Worm (Caenorhabditis elegans): Measurements from ENCODE around the gene ZK1098.6.

Gene ZK1098.6

DNA sequence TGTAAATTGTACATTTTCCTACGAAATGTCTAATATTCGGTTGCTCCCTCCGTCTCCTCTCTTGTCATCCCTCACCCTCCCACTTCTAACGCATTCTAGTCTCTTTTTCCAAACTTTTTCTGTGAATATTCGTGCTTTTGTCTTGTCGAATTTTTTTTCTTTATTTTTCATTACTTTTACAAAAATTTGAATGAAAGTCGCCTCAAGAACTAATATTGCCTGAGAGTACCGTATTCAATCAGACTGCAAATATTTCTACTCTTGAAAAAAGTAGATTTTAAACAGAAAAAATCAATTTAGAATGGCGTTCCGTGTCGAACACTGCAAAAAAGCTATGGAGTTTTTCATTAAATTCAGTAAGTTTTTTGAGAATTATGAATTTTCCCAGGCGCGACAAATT, 29.3 kb downstream of the ZK1098.6 start, which contains the start of gene ZK1098.11:
Gene ZK1098.11, plus strand, starts transcription at position 301 of the 400 bp plus-strand sequence.
- no peak for TF ChIP-seq ceh-6 (GFP tag; optimal IDR thresholded peaks at IDR 0.05)
- no peak for TF ChIP-seq sox-4 (tag; optimal IDR thresholded peaks at IDR 0.05)
- TF ChIP-seq hlh-13 (GFP tag; optimal IDR thresholded peaks at IDR 0.05) = no peak
- TF ChIP-seq pha-2 (tag; optimal IDR thresholded peaks at IDR 0.05) = no peak
- TF ChIP-seq Y22D7AL.16 (tag; optimal IDR thresholded peaks at IDR 0.05) = no peak
- TF ChIP-seq ttx-3 (tag; optimal IDR thresholded peaks at IDR 0.05) = no peak

DNA sequence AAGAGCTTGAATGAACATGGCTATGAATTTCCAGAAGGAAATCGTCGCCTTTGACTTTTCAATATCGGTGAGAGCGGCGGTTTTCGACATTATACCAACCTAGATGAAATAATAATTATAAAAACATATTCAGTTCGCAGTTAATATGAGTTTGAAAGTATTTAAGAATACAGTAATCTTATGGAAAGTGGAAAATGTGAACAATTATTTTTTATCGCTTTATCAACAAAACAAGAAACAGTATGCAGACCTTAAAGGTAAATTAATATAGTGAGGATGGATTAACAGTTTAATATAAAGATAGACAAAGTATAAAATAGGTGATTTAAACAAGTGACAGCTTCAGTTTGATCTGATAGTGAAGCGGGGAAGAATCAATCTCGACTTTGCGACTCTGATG, 31.5 kb downstream of the ZK1098.6 start, which contains the start of gene C48B4.6:
Gene C48B4.6, minus strand, starts transcription at position 101 of the 400 bp plus-strand sequence.
- no peak for TF ChIP-seq pha-4 (tag; optimal IDR thresholded peaks at IDR 0.05)
- no peak for TF ChIP-seq fax-1 (tag; optimal IDR thresholded peaks at IDR 0.05)
- no peak for TF ChIP-seq pag-3 (tag; optimal IDR thresholded peaks at IDR 0.05; ENCODE audit: borderline replicate concordance)
- no peak for TF ChIP-seq ceh-14 (tag; optimal IDR thresholded peaks at IDR 0.05)
- no peak for TF ChIP-seq rnt-1 (tag; optimal IDR thresholded peaks at IDR 0.05)
- TF ChIP-seq mec-3 (tag; optimal IDR thresholded peaks at IDR 0.05; ENCODE audit: borderline replicate concordance) = no peak
- TF ChIP-seq nhr-232 (tag; optimal IDR thresholded peaks at IDR 0.05) = no peak
- no peak for TF ChIP-seq ceh-48 (tag; optimal IDR thresholded peaks at IDR 0.05)
- TF ChIP-seq sox-4 (tag; optimal IDR thresholded peaks at IDR 0.05) = no peak
- TF ChIP-seq unc-3 (GFP tag; conservative IDR thresholded peaks at IDR 0.05) = no peak
- no peak for TF ChIP-seq unc-3 (tag; optimal IDR thresholded peaks at IDR 0.05)
- no peak for TF ChIP-seq T23F11.4 (GFP tag; optimal IDR thresholded peaks at IDR 0.05)

DNA sequence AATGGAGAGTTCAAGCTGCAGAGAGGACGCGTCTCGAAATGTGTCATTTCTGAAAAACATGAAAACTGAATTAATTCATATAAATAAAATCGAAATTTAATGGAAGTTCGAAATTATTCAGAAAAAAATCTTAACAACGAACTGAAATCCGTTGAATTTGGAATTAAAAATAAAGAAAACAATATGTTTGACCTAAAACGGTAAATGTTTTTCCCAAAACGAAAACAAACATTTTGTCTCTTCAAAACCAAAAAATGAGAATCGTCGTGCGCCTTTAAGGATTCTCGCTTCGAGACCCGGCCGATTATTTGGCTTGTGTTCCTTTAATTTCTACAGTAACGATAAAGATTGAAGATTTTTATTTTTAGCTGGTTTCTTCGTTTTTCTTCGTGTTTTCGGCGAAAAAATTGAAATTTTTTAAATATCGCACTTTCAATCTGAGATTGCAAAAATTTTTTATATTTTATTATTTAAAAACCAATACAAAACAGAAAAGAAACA, 32.5 kb downstream of the ZK1098.6 start, which contains the start of gene C48B4.7:
Gene C48B4.7, minus strand, starts transcription at position 51 of the 501 bp plus-strand sequence.
- TF ChIP-seq K02D7.2 (tag; optimal IDR thresholded peaks at IDR 0.05) (no peak), rnt-1 (tag; optimal IDR thresholded peaks at IDR 0.05) (no peak), che-1 (tag; optimal IDR thresholded peaks at IDR 0.05) (no peak), ceh-22 (tag; optimal IDR thresholded peaks at IDR 0.05) (no peak), zip-5 (tag; optimal IDR thresholded peaks at IDR 0.05) (no peak), sdc-2 (tag; optimal IDR thresholded peaks at IDR 0.05) (no peak), dve-1 (tag; optimal IDR thresholded peaks at IDR 0.05) (no peak), hlh-13 (GFP tag; optimal IDR thresholded peaks at IDR 0.05) (no peak), ceh-2 (tag; optimal IDR thresholded peaks at IDR 0.05) (no peak), ceh-18 (tag; optimal IDR thresholded peaks at IDR 0.05) (no peak), nhr-232 (tag; optimal IDR thresholded peaks at IDR 0.05) (no peak), hlh-6 (tag; optimal IDR thresholded peaks at IDR 0.05) (no peak), pag-3 (tag; optimal IDR thresholded peaks at IDR 0.05; ENCODE audit: borderline replicate concordance) (no peak), pqm-1 (tag; optimal IDR thresholded peaks at IDR 0.05) (no peak), fkh-10 (GFP tag; optimal IDR thresholded peaks at IDR 0.05) (no peak), sox-2 (GFP tag; IDR thresholded peaks at IDR 0.05) (no peak), ttx-3 (tag; optimal IDR thresholded peaks at IDR 0.05) (no peak)

DNA sequence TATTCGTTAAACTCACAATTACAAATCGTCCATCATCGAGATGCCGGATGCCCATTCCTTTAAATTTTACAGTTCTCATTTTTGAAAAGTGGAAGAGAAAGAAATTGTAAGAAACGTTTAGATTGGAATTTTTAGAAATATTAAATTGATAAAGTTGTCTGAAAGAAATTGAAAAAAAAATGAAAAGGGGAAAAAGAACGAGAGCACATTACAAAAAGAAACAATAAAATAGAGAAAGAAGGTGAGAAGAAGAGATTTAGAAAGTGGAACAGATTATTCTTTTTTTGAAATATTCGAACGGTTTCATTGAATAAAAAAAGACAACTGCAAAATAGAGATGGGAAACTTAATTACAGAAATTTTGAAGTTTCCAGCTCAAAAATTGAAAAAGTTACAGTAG, 34.2 kb downstream of the ZK1098.6 start, which contains the start of gene C48B4.8:
Gene C48B4.8, minus strand, starts transcription at position 101 of the 400 bp plus-strand sequence.
- TF ChIP-seq madf-2 (tag; optimal IDR thresholded peaks at IDR 0.05) = no peak
- no peak for TF ChIP-seq pat-9 (tag; optimal IDR thresholded peaks at IDR 0.05)
- no peak for TF ChIP-seq nhr-232 (tag; optimal IDR thresholded peaks at IDR 0.05)
- TF ChIP-seq K02D7.2 (tag; optimal IDR thresholded peaks at IDR 0.05) = no peak
- TF ChIP-seq che-1 (tag; optimal IDR thresholded peaks at IDR 0.05) = no peak
- no peak for TF ChIP-seq pax-1 (tag; optimal IDR thresholded peaks at IDR 0.05)
- no peak for TF ChIP-seq hlh-30 (tag; optimal IDR thresholded peaks at IDR 0.05; ENCODE audit: insufficient read depth)
- no peak for TF ChIP-seq npax-4 (tag; optimal IDR thresholded peaks at IDR 0.05)
- no peak for TF ChIP-seq pha-2 (tag; optimal IDR thresholded peaks at IDR 0.05)

DNA sequence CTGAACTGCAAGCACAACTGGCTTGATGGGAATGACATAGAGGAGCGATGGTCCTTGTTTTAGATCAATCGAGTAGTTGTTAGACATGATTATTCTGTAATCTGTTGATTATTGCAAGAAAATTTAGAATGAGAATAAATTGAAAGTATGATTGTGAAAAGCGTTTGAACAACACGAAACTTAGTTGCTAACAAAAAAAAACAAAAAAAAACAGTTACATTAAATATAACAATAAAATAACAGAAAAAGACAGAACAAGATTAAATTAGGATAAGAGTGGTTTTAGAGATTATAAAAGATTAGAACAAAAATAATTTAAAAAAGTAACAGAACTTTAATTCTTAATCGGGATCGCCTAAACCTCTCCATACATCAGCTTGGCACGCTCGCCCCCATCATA, 36.3 kb downstream of the ZK1098.6 start, which contains the start of gene C48B4.9:
Gene C48B4.9, minus strand, starts transcription at position 101 of the 400 bp plus-strand sequence.
- TF ChIP-seq T23F11.4 (GFP tag; optimal IDR thresholded peaks at IDR 0.05) = no peak
- TF ChIP-seq unc-3 (GFP tag; conservative IDR thresholded peaks at IDR 0.05) = no peak
- no peak for TF ChIP-seq unc-3 (tag; optimal IDR thresholded peaks at IDR 0.05)
- TF ChIP-seq ama-1 (optimal IDR thresholded peaks at IDR 0.05) = no peak
- TF ChIP-seq ceh-18 (tag; optimal IDR thresholded peaks at IDR 0.05) = no peak
- no peak for TF ChIP-seq K09A11.1 (tag; optimal IDR thresholded peaks at IDR 0.05; ENCODE audit: insufficient read depth)
- TF ChIP-seq odd-2 (tag; optimal IDR thresholded peaks at IDR 0.05) = no peak
- no peak for TF ChIP-seq ceh-30 (tag; optimal IDR thresholded peaks at IDR 0.05)

Measured in whole organism, late embryonic.